Fruit fly (Drosophila melanogaster): ENCODE data around the gene barc.

barc gene

DNA sequence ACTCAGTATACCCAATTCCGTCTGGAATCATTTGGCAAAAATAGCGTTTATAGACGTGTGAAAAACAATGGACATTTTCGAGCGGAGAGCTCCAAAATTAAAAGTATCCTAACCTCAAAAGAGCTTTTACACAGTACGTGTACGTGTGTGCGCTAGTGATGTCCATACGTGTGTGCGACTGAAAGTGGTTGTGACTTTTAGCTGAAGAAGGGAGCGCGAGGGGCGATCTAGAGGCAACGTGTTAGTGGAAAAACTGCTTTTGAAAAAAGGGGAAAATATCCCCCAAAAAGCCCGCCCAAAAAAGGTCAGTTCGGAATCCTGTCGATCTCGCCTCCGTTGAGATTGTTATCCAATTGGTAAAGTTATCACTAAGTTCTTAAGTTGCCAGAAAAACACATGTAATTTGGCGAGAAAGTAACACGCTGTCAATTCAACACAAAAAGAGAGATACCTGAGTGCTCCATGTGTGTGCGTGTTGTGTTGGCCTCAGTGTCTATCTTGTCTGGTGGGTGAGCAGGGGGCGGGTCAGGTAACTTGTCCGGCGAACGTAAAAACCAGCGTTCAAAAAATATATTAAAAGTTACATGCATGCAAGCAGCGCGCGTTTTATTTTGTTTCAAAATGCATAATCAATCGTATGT is 930 bp upstream of the barc start:
- TF ChIP-seq cnc (optimal IDR thresholded peaks at IDR 0.05) (no peak), toe (GFP tag; optimal IDR thresholded peaks at IDR 0.05) (no peak), Hr96 (GFP tag; optimal IDR thresholded peaks at IDR 0.05) (no peak), Crg-1 (GFP tag; optimal IDR thresholded peaks at IDR 0.05) (no peak), ovo (GFP tag; optimal IDR thresholded peaks at IDR 0.05) (no peak), CG14711 (tag; optimal IDR thresholded peaks at IDR 0.05) (no peak), Mnt (GFP tag; optimal IDR thresholded peaks at IDR 0.05) (peak; percentile 95), kay (GFP tag; ENCODE audit: borderline replicate concordance) (no peak), pad (GFP tag; optimal IDR thresholded peaks at IDR 0.05) (peak; percentile 74), bab1 (GFP tag; optimal IDR thresholded peaks at IDR 0.05) (no peak), CG11617 (GFP tag; optimal IDR thresholded peaks at IDR 0.05) (no peak), CG1620 (GFP tag; optimal IDR thresholded peaks at IDR 0.05) (no peak), CG33017 (tag; optimal IDR thresholded peaks at IDR 0.05) (no peak), CG7045 (GFP tag; optimal IDR thresholded peaks at IDR 0.05) (no peak), Clk (GFP tag; optimal IDR thresholded peaks at IDR 0.05) (no peak), tj (GFP tag; optimal IDR thresholded peaks at IDR 0.05) (peak; percentile 27), CG7101 (tag; optimal IDR thresholded peaks at IDR 0.05) (no peak), CG5204 (GFP tag; optimal IDR thresholded peaks at IDR 0.05) (no peak), CG12768 (GFP tag; optimal IDR thresholded peaks at IDR 0.05) (peak; percentile 5), cic (GFP tag; optimal IDR thresholded peaks at IDR 0.05) (peak; percentile 50)

DNA sequence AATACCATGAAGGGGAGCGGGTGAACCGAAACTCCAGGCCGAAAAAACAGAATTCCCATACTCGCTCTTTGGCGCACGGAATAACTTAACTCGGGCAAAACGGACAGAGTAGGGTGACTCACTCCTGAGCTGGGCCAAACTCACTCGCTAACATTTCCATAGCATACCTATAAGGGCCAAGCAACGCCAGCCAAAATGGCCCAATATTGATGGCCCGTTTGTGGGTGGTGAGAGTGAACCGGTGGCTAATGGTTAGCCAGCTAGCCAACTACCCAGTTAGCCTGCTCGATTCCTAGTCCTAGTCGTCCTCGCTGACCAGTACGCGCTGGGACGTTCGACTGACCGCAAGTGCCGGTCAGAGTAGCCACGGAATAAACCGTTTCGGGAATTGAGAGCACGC is 5.4 kb downstream of the barc start, which contains the start of gene CG33288:
Gene CG33288, plus strand, starts transcription at position 301 of the 400 bp plus-strand sequence.
- no peak for TF ChIP-seq CG1620 (GFP tag; optimal IDR thresholded peaks at IDR 0.05)
- no peak for TF ChIP-seq cic (GFP tag; optimal IDR thresholded peaks at IDR 0.05)
- no peak for TF ChIP-seq CG11617 (GFP tag; optimal IDR thresholded peaks at IDR 0.05)
- no peak for TF ChIP-seq Hr96 (GFP tag; optimal IDR thresholded peaks at IDR 0.05)
- TF ChIP-seq Clk (GFP tag; optimal IDR thresholded peaks at IDR 0.05) = no peak
- TF ChIP-seq bab1 (GFP tag; optimal IDR thresholded peaks at IDR 0.05) = no peak

DNA sequence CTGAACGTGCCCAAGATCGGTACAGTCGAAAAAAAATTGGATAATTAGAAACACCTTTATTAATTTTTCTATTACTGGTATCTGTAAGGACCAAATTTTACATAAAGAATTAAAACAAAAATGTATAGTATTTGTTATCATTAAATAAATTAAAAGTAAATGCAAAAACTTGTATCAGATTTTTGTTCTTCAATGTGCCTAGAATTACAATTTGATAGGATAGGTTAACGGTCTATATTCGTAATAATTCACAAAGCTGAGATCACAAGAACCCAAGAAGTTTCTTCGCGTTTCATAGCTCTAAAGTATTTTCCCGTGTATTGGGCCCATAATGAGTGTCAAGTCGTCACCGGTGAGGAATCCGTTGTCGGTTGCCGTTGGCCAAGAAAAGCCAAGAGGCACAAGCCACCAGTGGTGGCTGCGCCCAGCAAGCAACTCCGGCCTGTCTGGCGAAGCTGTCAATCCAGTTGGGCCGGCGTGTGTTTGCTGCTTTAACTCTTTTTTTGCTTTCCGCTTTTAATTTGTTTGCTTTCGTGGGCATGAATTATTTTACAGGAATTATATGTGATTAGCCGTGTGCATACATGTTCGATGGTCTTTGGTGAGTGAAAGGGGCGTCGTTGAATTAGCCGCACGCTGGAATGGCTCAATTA is 14.9 kb downstream of the barc start:
- no peak for TF ChIP-seq CG7045 (GFP tag; optimal IDR thresholded peaks at IDR 0.05)
- no peak for TF ChIP-seq CG11617 (GFP tag; optimal IDR thresholded peaks at IDR 0.05)

DNA sequence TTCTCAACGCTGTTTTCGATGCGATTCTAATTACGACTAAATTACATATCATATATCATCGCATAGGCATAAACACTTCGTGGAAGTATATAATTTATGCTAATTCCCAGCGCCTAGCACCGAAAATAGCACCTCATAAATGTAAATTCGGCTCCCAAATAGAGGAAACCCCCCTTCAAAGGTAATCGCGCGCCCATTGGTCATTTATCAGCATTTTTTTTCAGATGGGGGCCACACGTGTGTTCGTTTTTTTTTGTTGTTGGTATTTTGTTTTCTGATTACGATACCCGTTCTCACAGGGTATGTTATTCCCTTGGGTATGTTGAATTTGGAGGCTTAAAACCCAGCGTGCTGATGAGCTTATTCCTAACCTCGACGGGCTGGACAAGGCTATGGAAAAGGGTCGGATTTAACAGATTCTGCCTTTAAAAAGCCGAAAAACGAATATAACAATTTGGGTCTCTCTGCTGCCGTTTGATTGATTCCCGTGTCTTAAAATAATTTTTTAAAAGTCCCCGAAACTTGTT is 15.9 kb downstream of the barc start:
- TF ChIP-seq kay (GFP tag; ENCODE audit: borderline replicate concordance) (no peak), Hr96 (GFP tag; optimal IDR thresholded peaks at IDR 0.05) (no peak)

DNA sequence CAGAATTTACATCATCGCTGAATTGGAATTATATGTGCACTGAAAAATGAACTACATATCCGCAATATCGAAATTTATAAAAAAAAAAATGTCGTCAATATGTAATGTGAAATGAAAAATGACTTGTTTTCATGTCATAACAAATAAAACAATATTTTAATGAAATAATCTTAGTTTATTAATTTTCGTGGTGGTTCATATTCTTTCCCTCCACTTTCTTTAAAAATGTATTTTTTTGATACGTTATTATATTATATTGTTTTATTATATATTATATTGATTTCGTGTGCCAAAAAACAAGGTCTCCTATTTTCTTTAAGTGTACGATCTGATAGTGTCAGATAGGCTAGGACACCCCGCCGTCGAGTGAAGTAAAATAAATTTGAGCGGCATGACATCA is 18.6 kb downstream of the barc start:
- TF ChIP-seq CG7045 (GFP tag; optimal IDR thresholded peaks at IDR 0.05) (no peak), CG5204 (GFP tag; optimal IDR thresholded peaks at IDR 0.05) (no peak), CG33017 (tag; optimal IDR thresholded peaks at IDR 0.05) (no peak), tj (GFP tag; optimal IDR thresholded peaks at IDR 0.05) (no peak), bab1 (GFP tag; optimal IDR thresholded peaks at IDR 0.05) (no peak), Mnt (GFP tag; optimal IDR thresholded peaks at IDR 0.05) (no peak), cnc (optimal IDR thresholded peaks at IDR 0.05) (no peak), ovo (GFP tag; optimal IDR thresholded peaks at IDR 0.05) (no peak), kay (GFP tag; ENCODE audit: borderline replicate concordance) (peak; percentile 32), pad (GFP tag; optimal IDR thresholded peaks at IDR 0.05) (no peak), cic (GFP tag; optimal IDR thresholded peaks at IDR 0.05) (no peak), Crg-1 (GFP tag; optimal IDR thresholded peaks at IDR 0.05) (no peak), CG11617 (GFP tag; optimal IDR thresholded peaks at IDR 0.05) (no peak), Hr96 (GFP tag; optimal IDR thresholded peaks at IDR 0.05) (no peak), CG14711 (tag; optimal IDR thresholded peaks at IDR 0.05) (peak; percentile 12), Clk (GFP tag; optimal IDR thresholded peaks at IDR 0.05) (no peak), CG1620 (GFP tag; optimal IDR thresholded peaks at IDR 0.05) (no peak)

DNA sequence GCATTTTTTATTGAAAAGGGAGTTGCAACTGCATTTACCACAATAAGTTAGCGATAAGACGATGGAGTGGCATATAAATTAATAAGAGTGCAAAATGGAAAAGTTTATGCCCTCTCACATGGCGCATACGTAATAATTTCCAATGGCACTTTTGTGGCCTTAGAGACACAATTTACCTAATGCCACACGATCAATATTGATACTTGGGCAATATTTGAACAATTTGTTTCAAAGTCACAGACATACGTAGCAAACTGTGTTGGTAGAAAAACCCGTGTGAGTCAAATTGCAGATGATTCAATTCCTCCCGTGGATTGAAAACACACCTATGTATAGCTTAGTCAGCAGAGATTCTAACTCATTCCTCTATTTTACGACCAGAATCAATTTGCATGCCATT is 20.8 kb downstream of the barc start:
- TF ChIP-seq CG7045 (GFP tag; optimal IDR thresholded peaks at IDR 0.05) (peak; percentile 63), CG12768 (GFP tag; optimal IDR thresholded peaks at IDR 0.05) (peak; percentile 70), CG33017 (tag; optimal IDR thresholded peaks at IDR 0.05) (peak; percentile 66), kay (GFP tag; ENCODE audit: borderline replicate concordance) (peak; percentile 65), ovo (GFP tag; optimal IDR thresholded peaks at IDR 0.05) (peak; percentile 81), Mnt (GFP tag; optimal IDR thresholded peaks at IDR 0.05) (peak; percentile 51), CG11617 (GFP tag; optimal IDR thresholded peaks at IDR 0.05) (peak; percentile 54), cnc (optimal IDR thresholded peaks at IDR 0.05) (no peak), pad (GFP tag; optimal IDR thresholded peaks at IDR 0.05) (peak; percentile 45), Crg-1 (GFP tag; optimal IDR thresholded peaks at IDR 0.05) (peak; percentile 92), CG7101 (tag; optimal IDR thresholded peaks at IDR 0.05) (peak; percentile 84), Clk (GFP tag; optimal IDR thresholded peaks at IDR 0.05) (peak; percentile 51), toe (GFP tag; optimal IDR thresholded peaks at IDR 0.05) (peak; percentile 60), bab1 (GFP tag; optimal IDR thresholded peaks at IDR 0.05) (no peak), tj (GFP tag; optimal IDR thresholded peaks at IDR 0.05) (peak; percentile 24), cic (GFP tag; optimal IDR thresholded peaks at IDR 0.05) (peak; percentile 55), CG5204 (GFP tag; optimal IDR thresholded peaks at IDR 0.05) (peak; percentile 26), CG1620 (GFP tag; optimal IDR thresholded peaks at IDR 0.05) (peak; percentile 69), Hr96 (GFP tag; optimal IDR thresholded peaks at IDR 0.05) (peak; percentile 45), CG14711 (tag; optimal IDR thresholded peaks at IDR 0.05) (peak; percentile 65)
